Fruit fly (Drosophila melanogaster) whole organism, embryonic: Measurements from ENCODE around the gene CG9948.

Source experiments
- Abd-B ChIP-seq: fragments of 200-800 bp; sonication (Bioruptor generic); optimal IDR thresholded peaks from 2 replicates; lab custom pipeline; 2018; ENCODE audit warnings: missing biosample characterization, mild to moderate bottlenecking, missing genetic modification characterization, moderate library complexity
- Bteb2 ChIP-seq: fragments of 200-800 bp; sonication (Bioruptor generic); optimal IDR thresholded peaks from 2 replicates; lab custom pipeline; 2016; ENCODE audit warnings: missing biosample characterization, missing genetic modification characterization
- CG10321 ChIP-seq: fragments of 200-800 bp; sonication (Bioruptor generic); IDR thresholded peaks from 2 replicates; pipeline ENCODE4 v1.3.6; 2022; ENCODE audit warnings: missing biosample characterization, missing genetic modification characterization
- CG10654 ChIP-seq: fragments of 200-800 bp; sonication (Bioruptor generic); optimal IDR thresholded peaks from 2 replicates; lab custom pipeline; 2016; ENCODE audit warnings: missing biosample characterization, missing genetic modification characterization
- CG11247 ChIP-seq: fragments of 200-800 bp; sonication (Bioruptor generic); IDR thresholded peaks from 2 replicates; pipeline ENCODE4 v1.3.6; 2022; ENCODE audit warnings: missing biosample characterization, missing genetic modification characterization
- CG11504 ChIP-seq: fragments of 200-800 bp; sonication (Bioruptor generic); optimal IDR thresholded peaks from 3 replicates; lab custom pipeline; 2019; ENCODE audit warnings: missing biosample characterization, mild to moderate bottlenecking, missing genetic modification characterization, moderate library complexity
- CG12071 ChIP-seq: fragments of 200-800 bp; sonication (Bioruptor generic); optimal IDR thresholded peaks from 3 replicates; lab custom pipeline; 2018; ENCODE audit warnings: missing biosample characterization, mild to moderate bottlenecking, missing genetic modification characterization
- CG12104 ChIP-seq: fragments of 200-800 bp; sonication (Bioruptor generic); optimal IDR thresholded peaks from 3 replicates; lab custom pipeline; 2016; ENCODE audit warnings: missing biosample characterization, missing genetic modification characterization
- CG15514 ChIP-seq: fragments of 200-800 bp; sonication (Bioruptor generic); optimal IDR thresholded peaks from 3 replicates; lab custom pipeline; 2017; ENCODE audit warnings: missing biosample characterization, missing genetic modification characterization, mild to moderate bottlenecking, moderate library complexity, missing genetic modification reagents
- CG1602 ChIP-seq: fragments of 200-800 bp; sonication (Bioruptor generic); optimal IDR thresholded peaks from 3 replicates; lab custom pipeline; 2016; ENCODE audit warnings: missing biosample characterization, missing genetic modification characterization
- CG17359 ChIP-seq: fragments of 200-800 bp; sonication (Bioruptor generic); optimal IDR thresholded peaks from 3 replicates; lab custom pipeline; 2018; ENCODE audit warnings: missing biosample characterization, mild to moderate bottlenecking, missing genetic modification characterization, moderate library complexity
- CG2116 ChIP-seq: fragments of 200-800 bp; sonication (Bioruptor generic); optimal IDR thresholded peaks from 3 replicates; lab custom pipeline; 2018; ENCODE audit warnings: missing biosample characterization, mild to moderate bottlenecking, missing genetic modification characterization
- CG2202 ChIP-seq: fragments of 200-800 bp; sonication (Bioruptor generic); optimal IDR thresholded peaks from 2 replicates; lab custom pipeline; 2018; ENCODE audit warnings: missing biosample characterization, mild to moderate bottlenecking, missing genetic modification characterization
- CG31388 ChIP-seq: fragments of 200-800 bp; sonication (Bioruptor generic); optimal IDR thresholded peaks from 2 replicates; lab custom pipeline; 2016; ENCODE audit warnings: missing biosample characterization, missing genetic modification characterization
- CG32532 ChIP-seq: fragments of 200-800 bp; sonication (Bioruptor generic); IDR thresholded peaks from 2 replicates; pipeline ENCODE4 v1.3.6; 2022; ENCODE audit warnings: missing biosample characterization, missing genetic modification characterization
- CG3995 ChIP-seq: fragments of 200-800 bp; sonication (Bioruptor generic); optimal IDR thresholded peaks from 3 replicates; lab custom pipeline; 2016; ENCODE audit warnings: missing biosample characterization, missing genetic modification characterization
- CG4730 ChIP-seq: fragments of 200-800 bp; sonication (Bioruptor generic); IDR thresholded peaks from 2 replicates; pipeline ENCODE4 v1.3.6; 2022; ENCODE audit warnings: missing biosample characterization, missing genetic modification characterization
- CG6689 ChIP-seq: fragments of 200-800 bp; sonication (Bioruptor generic); IDR thresholded peaks from 2 replicates; pipeline ENCODE4 v1.3.6; 2022; ENCODE audit warnings: missing biosample characterization, missing genetic modification characterization
- CG7556 ChIP-seq: fragments of 200-800 bp; sonication (Bioruptor generic); optimal IDR thresholded peaks from 2 replicates; lab custom pipeline; 2017; ENCODE audit warnings: missing biosample characterization, mild to moderate bottlenecking, missing genetic modification characterization
- CG9797 ChIP-seq: fragments of 200-800 bp; sonication (Bioruptor generic); optimal IDR thresholded peaks from 3 replicates; lab custom pipeline; 2018; ENCODE audit warnings: missing biosample characterization, mild to moderate bottlenecking, missing genetic modification characterization
- CoRest ChIP-seq: fragments of 200-800 bp; sonication (Bioruptor generic); optimal IDR thresholded peaks from 3 replicates; lab custom pipeline; 2018; ENCODE audit warnings: missing biosample characterization, mild to moderate bottlenecking, missing genetic modification characterization, moderate library complexity
- Dad ChIP-seq: fragments of 200-800 bp; sonication (Bioruptor generic); optimal IDR thresholded peaks from 3 replicates; lab custom pipeline; 2016; ENCODE audit warnings: missing biosample characterization, missing genetic modification characterization
- Deaf1 ChIP-seq: fragments of 200-800 bp; optimal IDR thresholded peaks from 3 replicates; lab custom pipeline; 2019; ENCODE audit warnings: missing biosample characterization, mild to moderate bottlenecking, missing genetic modification characterization, moderate library complexity
- Dek ChIP-seq: fragments of 200-800 bp; sonication (Bioruptor generic); optimal IDR thresholded peaks from 3 replicates; lab custom pipeline; 2019; ENCODE audit warnings: missing biosample characterization, mild to moderate bottlenecking, missing genetic modification characterization, moderate library complexity
- Dp ChIP-seq: fragments of 200-800 bp; sonication (Bioruptor generic); optimal IDR thresholded peaks from 2 replicates; lab custom pipeline; 2018; ENCODE audit warnings: missing biosample characterization, mild to moderate bottlenecking, missing genetic modification characterization, moderate library complexity
- E2f2 ChIP-seq: fragments of 200-800 bp; sonication (Bioruptor generic); IDR thresholded peaks from 2 replicates; pipeline ENCODE4 v1.3.6; 2022; ENCODE audit warnings: missing biosample characterization, missing genetic modification characterization
- Eip74EF ChIP-seq, 2 experiments: fragments of 200-800 bp in 1 of 2; fragments of >200 bp in 1 of 2; sonication (Bioruptor generic) in 1 of 2; optimal IDR thresholded peaks; 2 replicates each; lab custom pipeline; 2017 to 2019; ENCODE audit warnings: missing biosample characterization in 2 of 2, missing genetic modification characterization in 2 of 2, mild to moderate bottlenecking in 1 of 2, moderate library complexity in 1 of 2
- Hmx ChIP-seq: fragments of 200-800 bp; sonication (Bioruptor generic); optimal IDR thresholded peaks from 2 replicates; lab custom pipeline; 2016; ENCODE audit warnings: missing biosample characterization, missing genetic modification characterization
- Max ChIP-seq: fragments of 200-800 bp; sonication (Bioruptor generic); optimal IDR thresholded peaks from 2 replicates; lab custom pipeline; 2016; ENCODE audit warnings: missing biosample characterization, mild to moderate bottlenecking, missing genetic modification characterization
- Meics ChIP-seq: fragments of 200-800 bp; sonication (Bioruptor generic); optimal IDR thresholded peaks from 2 replicates; lab custom pipeline; 2017; ENCODE audit warnings: missing biosample characterization, mild to moderate bottlenecking, missing genetic modification characterization
- Mrtf ChIP-seq: fragments of 200-800 bp; sonication (Bioruptor generic); IDR thresholded peaks from 3 replicates; pipeline ENCODE4 v1.3.6; 2022; ENCODE audit warnings: missing biosample characterization, missing genetic modification characterization
- Myb ChIP-seq: fragments of 200-800 bp; sonication (Bioruptor generic); optimal IDR thresholded peaks from 2 replicates; lab custom pipeline; 2016; ENCODE audit warnings: missing biosample characterization, missing genetic modification characterization
- Nf-YC ChIP-seq: fragments of 200-800 bp; optimal IDR thresholded peaks from 3 replicates; lab custom pipeline; 2019; ENCODE audit warnings: missing biosample characterization, mild to moderate bottlenecking, missing genetic modification characterization, moderate library complexity
- Sry-β ChIP-seq: fragments of 200-800 bp; sonication (Bioruptor generic); optimal IDR thresholded peaks from 2 replicates; lab custom pipeline; 2018; ENCODE audit warnings: missing biosample characterization, mild to moderate bottlenecking, missing genetic modification characterization, moderate library complexity
- Xrp1 ChIP-seq: fragments of 200-800 bp; sonication (Bioruptor generic); IDR thresholded peaks from 2 replicates; pipeline ENCODE4 v1.3.6; 2022; ENCODE audit warnings: missing biosample characterization, missing genetic modification characterization
- ase ChIP-seq: fragments of 200-800 bp; sonication (Bioruptor generic); IDR thresholded peaks from 3 replicates; pipeline ENCODE4 v1.3.6; 2022; ENCODE audit warnings: missing biosample characterization, missing genetic modification characterization
- da ChIP-seq: fragments of 200-800 bp; sonication (Bioruptor generic); optimal IDR thresholded peaks from 2 replicates; lab custom pipeline; 2016; ENCODE audit warnings: missing biosample characterization, missing genetic modification characterization
- dysf ChIP-seq: fragments of 200-800 bp; sonication (Bioruptor generic); IDR thresholded peaks from 3 replicates; pipeline ENCODE4 v1.3.6; 2022; ENCODE audit warnings: missing biosample characterization, missing genetic modification characterization
- gfzf ChIP-seq: fragments of 200-800 bp; sonication (Bioruptor generic); optimal IDR thresholded peaks from 2 replicates; lab custom pipeline; 2016; ENCODE audit warnings: missing biosample characterization, mild to moderate bottlenecking, missing genetic modification characterization, moderate library complexity
- grau ChIP-seq: fragments of 200-800 bp; optimal IDR thresholded peaks from 3 replicates; lab custom pipeline; 2019; ENCODE audit warnings: missing biosample characterization, mild to moderate bottlenecking, missing genetic modification characterization, moderate library complexity
- grn ChIP-seq: fragments of 200-800 bp; sonication (Bioruptor generic); optimal IDR thresholded peaks from 3 replicates; lab custom pipeline; 2017; ENCODE audit warnings: missing biosample characterization, missing genetic modification characterization
- hth ChIP-seq: fragments of >200 bp; optimal IDR thresholded peaks from 2 replicates; lab custom pipeline; 2017; ENCODE audit warnings: inconsistent platforms
- inv ChIP-seq: fragments of 200-800 bp; sonication (Bioruptor generic); IDR thresholded peaks from 2 replicates; pipeline ENCODE4 v1.3.6; 2022; ENCODE audit warnings: missing biosample characterization, missing genetic modification characterization; ENCODE audit not compliant: partially characterized antibody
- pfk ChIP-seq: fragments of 200-800 bp; sonication (Bioruptor generic); optimal IDR thresholded peaks from 2 replicates; lab custom pipeline; 2018; ENCODE audit warnings: missing biosample characterization, mild to moderate bottlenecking, missing genetic modification characterization, moderate library complexity
- pzg ChIP-seq: fragments of 200-800 bp; sonication (Bioruptor generic); optimal IDR thresholded peaks from 3 replicates; lab custom pipeline; 2018; ENCODE audit warnings: missing biosample characterization, mild to moderate bottlenecking, missing genetic modification characterization, moderate library complexity
- sim ChIP-seq: fragments of 200-800 bp; sonication (Bioruptor generic); IDR thresholded peaks from 2 replicates; pipeline ENCODE4 v1.3.6; 2022; ENCODE audit warnings: missing biosample characterization, missing genetic modification characterization
- slbo ChIP-seq: fragments of 200-800 bp; sonication (Bioruptor generic); IDR thresholded peaks from 2 replicates; pipeline ENCODE4 v1.3.6; 2022; ENCODE audit warnings: missing biosample characterization, missing genetic modification characterization
- vvl ChIP-seq: fragments of 200-800 bp; sonication (Bioruptor generic); IDR thresholded peaks from 2 replicates; pipeline ENCODE4 v1.3.6; 2022; ENCODE audit warnings: missing biosample characterization, missing genetic modification characterization
- wdn ChIP-seq: fragments of 200-800 bp; sonication (Bioruptor generic); IDR thresholded peaks from 2 replicates; pipeline ENCODE4 v1.3.6; 2022; ENCODE audit warnings: missing biosample characterization, missing genetic modification characterization

Gene CG9948

DNA sequence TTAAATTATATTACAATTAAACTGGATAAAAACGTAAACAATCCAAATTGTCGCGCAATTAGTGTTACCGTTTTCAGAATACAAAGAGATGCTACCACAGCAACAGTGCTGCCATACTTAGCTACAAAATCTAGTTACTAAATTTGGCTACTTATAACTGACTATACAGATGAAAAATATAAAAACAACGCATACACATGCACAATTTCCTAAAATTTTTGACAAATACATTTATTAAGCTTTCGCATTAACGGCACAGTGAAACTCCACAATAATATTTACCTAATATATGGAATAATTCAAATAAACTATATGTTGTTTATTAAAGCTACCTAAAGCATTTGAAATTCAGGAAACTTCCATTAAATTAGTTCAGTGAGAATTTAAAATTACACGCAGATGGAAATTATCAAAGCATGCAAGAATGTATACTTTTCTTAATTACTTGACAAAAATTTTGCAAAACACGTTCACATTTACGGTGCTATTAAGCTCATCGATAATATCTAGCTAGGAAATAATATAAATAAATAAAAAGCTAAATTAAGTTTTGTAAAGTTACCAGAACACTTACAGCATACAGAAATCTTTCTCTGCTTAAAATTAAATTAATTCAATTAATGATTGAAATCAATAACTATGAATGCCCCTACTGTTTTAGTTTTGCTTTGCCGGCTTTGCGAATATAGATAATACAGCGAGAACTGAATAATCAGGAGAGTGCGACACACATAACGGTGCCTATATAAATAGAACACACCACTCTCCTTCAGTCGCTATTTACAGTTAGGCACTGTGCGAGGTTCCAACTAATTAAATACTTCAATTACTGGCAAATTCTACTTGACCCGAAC lies 13.4 kb downstream of the CG9948 start, which contains the start of the genes Mis12 and CG9953 (continued):
- TF ChIP-seq Bteb2 (GFP tag; lab: Kevin White, UChicago) (peak; percentile 10), Hmx (GFP tag; lab: Kevin White, UChicago) (peak; percentile 7), Max (GFP tag; lab: Kevin White, UChicago) (peak; percentile 17), CG3995 (GFP tag; lab: Kevin White, UChicago) (no peak), Meics (peak; percentile 55), CG10321 (no peak), CG31388 (GFP tag; lab: Kevin White, UChicago) (no peak), CG2202 (tag; lab: Kevin White, UChicago) (no peak), CoRest (tag; lab: Kevin White, UChicago) (peak; percentile 75), sim (GFP tag; lab: Robert Waterston, UW) (peak; percentile 40; the same call in 1 of the 2 replicates), CG12071 (GFP tag; lab: Kevin White, UChicago) (no peak), dysf (GFP tag; lab: Robert Waterston, UW) (peak; percentile 10; the same call in 2 of the 3 replicates), Abd-B (GFP tag; lab: Kevin White, UChicago) (peak; percentile 32), CG32532 (GFP tag; lab: Robert Waterston, UW) (peak; percentile 69), CG12104 (GFP tag; lab: Kevin White, UChicago) (peak; percentile 26), Myb (no peak), wdn (GFP tag; lab: Robert Waterston, UW) (no peak), CG9797 (peak; percentile 15), CG4730 (GFP tag; lab: Robert Waterston, UW) (0 out of 2 replicates have a peak, but pooled peaks have one; percentile 25), grau (tag; lab: Kevin White, UChicago) (peak; percentile 36), CG17359 (tag; lab: Kevin White, UChicago) (no peak), Deaf1 (tag; lab: Kevin White, UChicago) (no peak), inv (no peak), pfk (GFP tag; lab: Kevin White, UChicago) (no peak), pzg (GFP tag; lab: Kevin White, UChicago) (peak; percentile 26), Sry-β (GFP tag; lab: Kevin White, UChicago) (peak; percentile 94), CG1602 (GFP tag; lab: Kevin White, UChicago) (peak; percentile 49), Dp (GFP tag; lab: Kevin White, UChicago) (peak; percentile 68), E2f2 (GFP tag; lab: Robert Waterston, UW) (peak; percentile 59), CG2116 (GFP tag; lab: Kevin White, UChicago) (peak; percentile 9), slbo (GFP tag; lab: Robert Waterston, UW) (peak; percentile 48), CG11247 (no peak), CG11504 (peak; percentile 55), Xrp1 (GFP tag; lab: Robert Waterston, UW) (peak; percentile 25; the same call in 1 of the 2 replicates), gfzf (GFP tag; lab: Kevin White, UChicago) (peak; percentile 67), CG6689 (GFP tag; lab: Robert Waterston, UW) (peak; percentile 70), Dad (GFP tag; lab: Kevin White, UChicago) (no peak), hth (no peak), CG7556 (peak; percentile 47), Eip74EF (GFP tag; optimal IDR thresholded peaks at IDR 0.05; lab: Kevin White, UChicago) (peak in 1 of 2 experiments; percentile 17), CG15514 (no peak), CG10654 (peak; percentile 12), vvl (peak; percentile 78), grn (no peak), Mrtf (GFP tag; lab: Robert Waterston, UW) (no peak), da (no peak), Dek (tag; lab: Kevin White, UChicago) (peak; percentile 4), Nf-YC (tag; lab: Kevin White, UChicago) (peak; percentile 51), ase (peak; percentile 48; the same call in 1 of the 3 replicates)
